Worm (Caenorhabditis elegans): Measurements from ENCODE around the gene Y73C8B.3.

The Y73C8B.3 gene

DNA sequence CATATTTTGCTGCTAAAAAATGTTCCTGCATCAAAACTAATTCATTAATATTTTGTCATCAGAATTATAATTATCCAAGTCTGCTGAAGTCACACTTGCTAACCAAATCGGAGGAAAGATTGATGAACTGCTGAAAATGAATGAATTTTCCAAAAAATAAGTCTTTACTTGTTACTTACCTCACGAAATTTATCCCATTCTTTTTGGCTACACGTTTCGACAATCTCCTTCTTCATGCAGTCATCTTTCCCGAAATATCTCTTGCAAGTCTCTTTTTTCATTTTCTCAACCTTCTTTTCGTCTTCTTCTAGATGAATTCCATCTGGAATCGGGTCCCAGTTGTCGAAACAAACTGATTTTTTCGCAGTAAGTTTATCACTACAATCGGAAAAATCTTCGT is 34.7 kb downstream of the Y73C8B.3 start:
- no peak for TF ChIP-seq egl-5 (tag; optimal IDR thresholded peaks at IDR 0.05)

DNA sequence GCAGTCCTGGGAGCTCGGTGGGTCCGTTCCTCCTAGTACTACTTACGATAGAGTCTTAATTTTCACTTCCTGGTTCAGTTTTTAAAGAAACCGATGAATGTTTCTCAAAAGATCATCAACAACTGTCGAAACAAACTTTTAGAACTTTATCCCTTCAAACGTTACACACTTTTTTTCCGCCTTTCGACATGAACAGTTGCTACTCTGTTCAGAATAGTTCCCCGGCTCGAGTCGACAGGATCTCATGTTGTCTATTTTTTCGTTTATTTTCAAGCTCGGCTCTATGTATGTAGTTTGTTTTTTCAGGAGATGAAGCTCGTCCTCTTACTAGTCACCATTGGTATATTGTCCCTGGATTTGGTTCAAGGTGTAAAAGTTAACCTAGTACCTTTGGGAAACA is 36.3 kb downstream of the Y73C8B.3 start, which contains the start of gene exh-1:
TSS of gene exh-1 (plus strand) at position 301 of the 400 bp plus-strand sequence.
- TF ChIP-seq elt-3 (tag; optimal IDR thresholded peaks at IDR 0.05) = no peak
- no peak for TF ChIP-seq nhr-25 (tag; optimal IDR thresholded peaks at IDR 0.05)
- TF ChIP-seq nhr-43 (tag; optimal IDR thresholded peaks at IDR 0.05; ENCODE audit: poor library complexity, severe bottlenecking) = no peak
- TF ChIP-seq zag-1 (tag; optimal IDR thresholded peaks at IDR 0.05) = no peak
- no peak for TF ChIP-seq ceh-16 (tag; optimal IDR thresholded peaks at IDR 0.05)
- TF ChIP-seq nhr-237 (tag; optimal IDR thresholded peaks at IDR 0.05) = no peak
- no peak for TF ChIP-seq elt-2 (tag; optimal IDR thresholded peaks at IDR 0.05)
- no peak for TF ChIP-seq mdl-1 (tag; optimal IDR thresholded peaks at IDR 0.05)
- TF ChIP-seq R02D3.7 (tag; optimal IDR thresholded peaks at IDR 0.05) = no peak
- no peak for TF ChIP-seq nhr-28 (tag; optimal IDR thresholded peaks at IDR 0.05)
- TF ChIP-seq sea-2 (GFP tag; optimal IDR thresholded peaks at IDR 0.05) = no peak
- no peak for TF ChIP-seq jun-1 (tag; optimal IDR thresholded peaks at IDR 0.05)
- TF ChIP-seq nhr-67 (tag; optimal IDR thresholded peaks at IDR 0.05) = no peak
- no peak for TF ChIP-seq fkh-10 (GFP tag; optimal IDR thresholded peaks at IDR 0.05)

DNA sequence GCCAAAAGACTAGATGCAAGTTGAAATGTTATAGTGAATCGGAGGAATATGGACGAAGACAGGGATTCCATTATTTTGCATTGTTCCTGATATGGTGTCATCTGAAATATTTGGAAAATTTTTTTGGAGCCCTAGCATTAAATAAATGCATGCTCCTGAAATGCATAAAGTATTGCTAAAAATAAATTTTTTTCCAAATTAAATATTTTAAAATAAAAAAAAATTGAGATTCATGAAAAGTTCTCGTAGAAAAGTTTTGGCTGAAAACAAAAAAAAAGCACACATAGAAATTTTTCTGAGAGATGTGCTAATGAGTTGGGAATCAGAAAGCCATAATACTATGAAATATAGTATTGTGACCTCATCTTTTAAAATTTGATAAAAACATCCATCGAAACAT is 38.0 kb downstream of the Y73C8B.3 start, which contains the start of gene srab-7:
TSS of gene srab-7 (minus strand) at position 101 of the 400 bp plus-strand sequence.
- no peak for TF ChIP-seq nhr-76 (tag; optimal IDR thresholded peaks at IDR 0.05)
- TF ChIP-seq lsy-12 (tag; optimal IDR thresholded peaks at IDR 0.05) = no peak

DNA sequence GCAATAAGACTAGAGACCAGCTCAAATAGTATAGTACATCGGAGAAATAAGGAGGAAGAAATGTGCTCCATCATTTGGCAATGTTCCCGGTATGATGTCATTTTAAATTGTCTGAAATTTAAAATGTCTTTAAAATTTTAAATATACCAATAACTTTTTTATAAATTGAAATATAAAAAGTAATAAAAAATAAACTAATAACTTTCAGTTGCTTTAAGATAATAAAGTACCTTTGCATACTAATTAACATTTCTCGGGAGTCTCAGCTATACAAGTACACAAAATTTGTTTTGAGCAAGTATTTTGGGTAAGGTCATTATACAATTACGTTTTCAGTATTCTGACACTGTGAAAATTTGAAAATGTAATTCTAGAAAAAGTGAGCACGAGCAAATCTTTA is 41.2 kb downstream of the Y73C8B.3 start, which contains the start of gene srab-6:
TSS of gene srab-6 (minus strand) at position 101 of the 400 bp plus-strand sequence.
- TF ChIP-seq pha-4 (tag; optimal IDR thresholded peaks at IDR 0.05) (no peak), egl-5 (tag; optimal IDR thresholded peaks at IDR 0.05) (no peak), nhr-67 (tag; optimal IDR thresholded peaks at IDR 0.05) (no peak), jun-1 (tag; optimal IDR thresholded peaks at IDR 0.05) (no peak), nhr-25 (tag; optimal IDR thresholded peaks at IDR 0.05) (no peak), daf-12 (tag; optimal IDR thresholded peaks at IDR 0.05) (no peak), ama-1 (optimal IDR thresholded peaks at IDR 0.05) (no peak), fkh-2 (tag; optimal IDR thresholded peaks at IDR 0.05) (no peak), tbx-2 (tag; optimal IDR thresholded peaks at IDR 0.05) (no peak), ZK546.5 (tag; optimal IDR thresholded peaks at IDR 0.05) (no peak), ceh-9 (tag; optimal IDR thresholded peaks at IDR 0.05) (no peak), fkh-10 (GFP tag; optimal IDR thresholded peaks at IDR 0.05) (no peak), mdl-1 (tag; optimal IDR thresholded peaks at IDR 0.05) (no peak), aly-2 (tag; optimal IDR thresholded peaks at IDR 0.05) (no peak), pqm-1 (tag; optimal IDR thresholded peaks at IDR 0.05) (no peak)

DNA sequence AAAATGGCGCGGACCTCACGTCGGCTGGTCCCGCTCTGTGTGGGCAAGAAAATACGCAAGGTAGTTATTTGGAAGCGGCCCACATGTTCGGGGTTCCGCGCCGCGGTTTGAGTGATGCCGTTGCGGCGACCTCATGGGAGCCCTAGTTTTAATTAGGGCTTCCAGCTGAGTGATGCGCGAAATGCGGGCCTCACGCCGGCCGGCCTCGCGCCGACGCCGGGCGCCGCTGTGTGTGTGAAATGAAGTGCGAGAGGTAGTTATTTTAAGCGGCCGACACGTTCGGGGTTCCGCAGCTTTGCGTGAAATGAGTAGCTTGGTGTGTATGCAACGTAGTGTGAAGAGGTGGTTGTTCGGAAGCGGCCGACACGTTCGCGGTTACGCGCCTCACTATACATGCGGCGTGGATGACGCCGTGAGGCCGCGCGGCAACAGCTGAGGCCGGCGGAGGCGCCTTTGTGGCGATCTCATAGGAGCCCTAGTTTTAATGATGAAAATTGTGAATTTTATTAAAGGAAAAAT is 43.1 kb downstream of the Y73C8B.3 start:
- no peak for TF ChIP-seq nhr-23 (tag; optimal IDR thresholded peaks at IDR 0.05)
- TF ChIP-seq ceh-28 (tag; optimal IDR thresholded peaks at IDR 0.05) = no peak
- TF ChIP-seq lin-15B (tag; optimal IDR thresholded peaks at IDR 0.05) = no peak
- no peak for TF ChIP-seq egl-5 (tag; optimal IDR thresholded peaks at IDR 0.05)
- TF ChIP-seq mml-1 (tag; optimal IDR thresholded peaks at IDR 0.05) = no peak
- no peak for TF ChIP-seq fkh-2 (tag; optimal IDR thresholded peaks at IDR 0.05)
- TF ChIP-seq ceh-9 (tag; optimal IDR thresholded peaks at IDR 0.05) = no peak
- TF ChIP-seq elt-1 (tag; optimal IDR thresholded peaks at IDR 0.05) = no peak

DNA sequence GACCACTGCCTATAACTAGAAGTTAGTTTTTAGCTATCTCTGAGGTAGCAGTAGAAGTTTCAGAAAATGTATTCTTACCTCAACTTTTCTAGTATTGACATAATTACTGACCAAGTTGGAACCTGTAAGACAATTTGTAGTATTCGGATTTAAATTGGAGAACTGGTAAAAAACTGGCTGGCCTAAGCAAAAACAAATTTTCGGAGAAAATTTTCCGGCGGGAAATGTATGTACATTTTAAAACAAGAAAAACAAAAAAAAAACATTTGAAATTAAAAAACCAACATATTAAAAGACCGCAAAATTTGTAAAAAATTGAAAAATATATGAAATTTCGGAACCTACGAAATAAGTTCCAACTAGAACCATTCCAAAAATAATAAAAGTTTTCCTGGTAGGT is 46.1 kb downstream of the Y73C8B.3 start, which contains the start of gene srab-11:
TSS of gene srab-11 (minus strand) at position 101 of the 400 bp plus-strand sequence.
- TF ChIP-seq nhr-11 (tag; optimal IDR thresholded peaks at IDR 0.05) (no peak), fkh-2 (tag; optimal IDR thresholded peaks at IDR 0.05) (no peak), nhr-23 (tag; optimal IDR thresholded peaks at IDR 0.05) (no peak), nfya-1 (tag; optimal IDR thresholded peaks at IDR 0.05; ENCODE audit: insufficient read depth) (no peak), fos-1 (tag; optimal IDR thresholded peaks at IDR 0.05) (no peak), ZK546.5 (tag; optimal IDR thresholded peaks at IDR 0.05) (no peak)

Data from whole organism, L3 larva.